Fruit fly (Drosophila melanogaster) whole organism, prepupa: ENCODE results near the gene Qsox4.

Source experiments
- CG10669 ChIP-seq: fragments of 200-800 bp; sonication (Bioruptor generic); optimal IDR thresholded peaks from 3 replicates; lab custom pipeline; 2018; ENCODE audit warnings: missing biosample characterization, mild to moderate bottlenecking, missing genetic modification characterization, moderate library complexity
- CG7368 ChIP-seq: fragments of 200-800 bp; sonication (Bioruptor generic); optimal IDR thresholded peaks from 3 replicates; lab custom pipeline; 2016; ENCODE audit warnings: missing biosample characterization, missing genetic modification characterization
- OdsH ChIP-seq: fragments of 200-800 bp; sonication (Bioruptor generic); optimal IDR thresholded peaks from 3 replicates; lab custom pipeline; 2016; ENCODE audit warnings: missing biosample characterization, missing genetic modification characterization

dm6 chr3R:23721525-23721924 is 19.0 kb downstream of the Qsox4 start, which contains the start of gene CG10232:
- TF ChIP-seq CG10669 (GFP tag; lab: Kevin White, UChicago) (no peak), OdsH (GFP tag; lab: Kevin White, UChicago) (no peak), CG7368 (no peak)
